Fruit fly (Drosophila melanogaster): ENCODE measurements around the gene MetRS-m.

MetRS-m gene

DNA sequence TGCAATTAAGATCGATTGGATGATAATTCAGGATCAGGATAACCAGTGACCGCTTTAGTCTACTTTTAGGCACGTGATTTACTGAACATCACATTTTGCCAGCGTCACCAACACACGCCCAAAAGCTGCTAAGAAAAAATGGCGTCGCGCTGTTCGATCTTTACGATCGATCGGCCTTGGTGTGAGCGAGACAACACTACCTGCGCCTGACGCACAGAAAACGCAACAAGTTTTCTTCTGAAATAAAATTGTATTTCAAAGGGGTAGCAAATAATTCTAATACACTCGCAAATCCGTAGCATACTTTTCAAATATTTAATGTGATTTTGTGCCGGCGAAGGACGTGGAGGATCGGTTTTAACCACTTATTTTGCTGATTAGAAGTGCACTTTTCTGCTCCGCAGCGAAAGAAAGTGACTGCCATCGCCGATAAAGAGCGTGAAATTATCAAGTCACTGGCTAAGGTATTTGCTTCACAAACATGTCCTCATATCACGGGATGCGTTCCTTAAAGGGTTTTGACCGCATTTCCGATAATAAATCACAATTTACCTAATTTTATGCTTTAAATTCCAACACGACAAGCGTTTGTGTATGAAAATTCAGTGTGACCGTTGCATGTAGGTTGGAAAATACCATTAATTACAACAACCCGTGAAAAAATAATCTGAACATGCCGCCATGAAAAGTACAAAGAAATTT is 48.3 kb upstream of the MetRS-m start (continued):
- TF ChIP-seq CG11504 (tag; optimal IDR thresholded peaks at IDR 0.05) (no peak), toy (GFP tag; IDR thresholded peaks at IDR 0.05) (no peak), Ets65A (GFP tag) (no peak), YL-1 (GFP tag; optimal IDR thresholded peaks at IDR 0.05) (peak; percentile 28), CG5953 (GFP tag; IDR thresholded peaks at IDR 0.05) (no peak), TFAM (GFP tag; optimal IDR thresholded peaks at IDR 0.05) (no peak), CG14860 (GFP tag; IDR thresholded peaks at IDR 0.05; ENCODE audit: partially characterized antibody) (no peak), ftz-f1 (GFP tag; optimal IDR thresholded peaks at IDR 0.05) (peak; percentile 95), stwl (tag; optimal IDR thresholded peaks at IDR 0.05) (no peak), gsb-n (tag; optimal IDR thresholded peaks at IDR 0.05) (no peak), crol (GFP tag; IDR thresholded peaks at IDR 0.05) (no peak), dpn (GFP tag; optimal IDR thresholded peaks at IDR 0.05) (no peak), dysf (GFP tag; IDR thresholded peaks at IDR 0.05) (no peak), CG9609 (GFP tag; optimal IDR thresholded peaks at IDR 0.05) (no peak), CG14667 (GFP tag; IDR thresholded peaks at IDR 0.05) (no peak), Fer3 (tag; optimal IDR thresholded peaks at IDR 0.05) (no peak), Sox102F (GFP tag; optimal IDR thresholded peaks at IDR 0.05) (no peak), CG17186 (GFP tag; optimal IDR thresholded peaks at IDR 0.05) (peak; percentile 18), CG3995 (GFP tag; optimal IDR thresholded peaks at IDR 0.05) (peak; percentile 35), MESR4 (GFP tag; optimal IDR thresholded peaks at IDR 0.05) (peak; percentile 67), Gug (GFP tag; IDR thresholded peaks at IDR 0.05) (no peak), dm (GFP tag; optimal IDR thresholded peaks at IDR 0.05) (no peak), pnt (GFP tag; optimal IDR thresholded peaks at IDR 0.05) (no peak), gcm (GFP tag; optimal IDR thresholded peaks at IDR 0.05) (no peak), CG6272 (GFP tag; IDR thresholded peaks at IDR 0.05) (no peak), CG11456 (GFP tag; IDR thresholded peaks at IDR 0.05) (no peak), bowl (GFP tag; IDR thresholded peaks at IDR 0.05) (no peak), onecut (GFP tag; IDR thresholded peaks at IDR 0.05) (peak; percentile 87), Bgb (GFP tag; IDR thresholded peaks at IDR 0.05; ENCODE audit: partially characterized antibody) (no peak), CG8478 (optimal IDR thresholded peaks at IDR 0.05) (peak; percentile 26), Sry-δ (GFP tag; optimal IDR thresholded peaks at IDR 0.05) (no peak), Taf1 (GFP tag; IDR thresholded peaks at IDR 0.05) (no peak), lab (GFP tag; optimal IDR thresholded peaks at IDR 0.05) (no peak), ro (GFP tag; IDR thresholded peaks at IDR 0.05) (no peak), nmo (GFP tag; optimal IDR thresholded peaks at IDR 0.05) (no peak), CG15601 (tag; optimal IDR thresholded peaks at IDR 0.05) (no peak), CG4360 (GFP tag; IDR thresholded peaks at IDR 0.05) (no peak), grau (tag; optimal IDR thresholded peaks at IDR 0.05) (no peak), gro (GFP tag; optimal IDR thresholded peaks at IDR 0.05) (peak; percentile 42), scrt (GFP tag; optimal IDR thresholded peaks at IDR 0.05) (peak; percentile 70), Optix (GFP tag; IDR thresholded peaks at IDR 0.05) (no peak), CG32532 (GFP tag; IDR thresholded peaks at IDR 0.05) (no peak), cas (GFP tag; IDR thresholded peaks at IDR 0.05) (no peak), Med (GFP tag) (peak; percentile 79), CG1647 (GFP tag; optimal IDR thresholded peaks at IDR 0.05) (no peak), CG30431 (GFP tag; optimal IDR thresholded peaks at IDR 0.05) (no peak), CG12155 (GFP tag; optimal IDR thresholded peaks at IDR 0.05) (no peak), CG8765 (GFP tag; IDR thresholded peaks at IDR 0.05) (no peak), Xrp1 (GFP tag; IDR thresholded peaks at IDR 0.05) (no peak), emc (GFP tag; optimal IDR thresholded peaks at IDR 0.05) (no peak), Poxn (GFP tag; IDR thresholded peaks at IDR 0.05) (no peak), HLHmδ (GFP tag; optimal IDR thresholded peaks at IDR 0.05) (no peak)

Measured in whole organism, embryonic.